Worm (Caenorhabditis elegans) whole organism, L3 larva: ENCODE measurements around the gene ZK1240.6.

Source experiments
- R02D3.7 ChIP-seq: fragments of 150-350 bp; optimal IDR thresholded peaks from 2 replicates; lab custom pipeline; 2014; ENCODE audit warnings: missing biosample characterization, missing genetic modification characterization
- ZK546.5 ChIP-seq: sonication (generic microtip); optimal IDR thresholded peaks from 2 replicates; lab custom pipeline; 2017; ENCODE audit warnings: missing biosample characterization, missing genetic modification characterization
- ama-1 ChIP-seq: fragments of 150-350 bp; optimal IDR thresholded peaks from 2 replicates; lab custom pipeline; 2018
- ceh-16 ChIP-seq: sonication (generic microtip); optimal IDR thresholded peaks from 2 replicates; lab custom pipeline; 2017; ENCODE audit warnings: missing biosample characterization, missing genetic modification characterization
- ceh-28 ChIP-seq: fragments of 150-350 bp; optimal IDR thresholded peaks from 2 replicates; lab custom pipeline; 2014; ENCODE audit warnings: missing biosample characterization, missing genetic modification reagents, missing genetic modification characterization
- ceh-82 ChIP-seq: fragments of 150-350 bp; optimal IDR thresholded peaks from 2 replicates; lab custom pipeline; 2014; ENCODE audit warnings: missing biosample characterization, missing genetic modification characterization
- daf-12 ChIP-seq: fragments of 150-350 bp; optimal IDR thresholded peaks from 2 replicates; lab custom pipeline; 2014; ENCODE audit warnings: missing biosample characterization, missing genetic modification reagents, missing genetic modification characterization
- elt-1 ChIP-seq: fragments of 150-350 bp; optimal IDR thresholded peaks from 2 replicates; lab custom pipeline; 2014; ENCODE audit warnings: missing biosample characterization, missing genetic modification characterization
- elt-2 ChIP-seq: sonication (generic microtip); optimal IDR thresholded peaks from 2 replicates; lab custom pipeline; 2016; ENCODE audit warnings: missing genetic modification reagents, mild to moderate bottlenecking, missing genetic modification characterization, missing compliant biosample characterization
- elt-3 ChIP-seq, 3 experiments: fragments of 150-350 bp in 1 of 3; sonication (generic microtip) in 2 of 3; optimal IDR thresholded peaks; 2 replicates in 2 of 3; 4 replicates in 1 of 3; lab custom pipeline; 2014 to 2017; ENCODE audit warnings: missing biosample characterization in 3 of 3, missing genetic modification characterization in 3 of 3
- eor-1 ChIP-seq, 2 experiments: fragments of 150-350 bp; optimal IDR thresholded peaks; 2 replicates each; lab custom pipeline; 2014 to 2018; ENCODE audit warnings: missing biosample characterization in 2 of 2, missing genetic modification characterization in 2 of 2
- fkh-2 ChIP-seq: fragments of 150-350 bp; optimal IDR thresholded peaks from 2 replicates; lab custom pipeline; 2014; ENCODE audit warnings: missing biosample characterization, missing genetic modification reagents, missing genetic modification characterization
- fos-1 ChIP-seq: fragments of 150-350 bp; optimal IDR thresholded peaks from 2 replicates; lab custom pipeline; 2014; ENCODE audit warnings: missing biosample characterization, missing genetic modification characterization
- hmg-11 ChIP-seq: sonication (generic microtip); optimal IDR thresholded peaks from 2 replicates; lab custom pipeline; 2016; ENCODE audit warnings: missing genetic modification characterization, missing compliant biosample characterization
- jun-1 ChIP-seq: fragments of 150-350 bp; optimal IDR thresholded peaks from 2 replicates; lab custom pipeline; 2014; ENCODE audit warnings: missing biosample characterization, missing genetic modification reagents, missing genetic modification characterization
- lin-15B ChIP-seq: fragments of 150-350 bp; optimal IDR thresholded peaks from 2 replicates; lab custom pipeline; 2014; ENCODE audit warnings: missing biosample characterization, missing genetic modification characterization
- lin-39 ChIP-seq: fragments of 150-350 bp; optimal IDR thresholded peaks from 2 replicates; lab custom pipeline; 2018; ENCODE audit warnings: missing biosample characterization, missing genetic modification reagents, missing genetic modification characterization
- lsy-12 ChIP-seq: sonication (generic microtip); optimal IDR thresholded peaks from 2 replicates; lab custom pipeline; 2016; ENCODE audit warnings: mild to moderate bottlenecking, missing genetic modification characterization, missing compliant biosample characterization
- mdl-1 ChIP-seq: fragments of 150-350 bp; optimal IDR thresholded peaks from 2 replicates; lab custom pipeline; 2014; ENCODE audit warnings: missing biosample characterization, missing genetic modification characterization
- mml-1 ChIP-seq: fragments of 150-350 bp; sonication (generic microtip); optimal IDR thresholded peaks from 3 replicates; lab custom pipeline; 2014; ENCODE audit warnings: missing biosample characterization, missing genetic modification characterization
- nhr-12 ChIP-seq: fragments of 150-350 bp; optimal IDR thresholded peaks from 2 replicates; lab custom pipeline; 2014; ENCODE audit warnings: missing biosample characterization, missing genetic modification characterization
- nhr-25 ChIP-seq: sonication (generic microtip); optimal IDR thresholded peaks from 2 replicates; lab custom pipeline; 2017; ENCODE audit warnings: missing biosample characterization, missing genetic modification characterization
- nhr-76 ChIP-seq: fragments of 150-350 bp; sonication (generic microtip); optimal IDR thresholded peaks from 5 replicates; lab custom pipeline; 2014; ENCODE audit warnings: missing biosample characterization, missing genetic modification characterization
- nhr-77 ChIP-seq: fragments of 150-350 bp; optimal IDR thresholded peaks from 2 replicates; lab custom pipeline; 2014; ENCODE audit warnings: missing biosample characterization, missing genetic modification characterization
- pha-4 ChIP-seq: fragments of 150-350 bp; optimal IDR thresholded peaks from 2 replicates; lab custom pipeline; 2014; ENCODE audit warnings: missing biosample characterization, missing genetic modification reagents, missing genetic modification characterization
- pqm-1 ChIP-seq: fragments of 150-350 bp; optimal IDR thresholded peaks from 2 replicates; lab custom pipeline; 2017; ENCODE audit warnings: missing biosample characterization, missing genetic modification characterization, inconsistent platforms
- sea-2 ChIP-seq: fragments of 150-350 bp; sonication (generic microtip); optimal IDR thresholded peaks from 4 replicates; lab custom pipeline; 2014; ENCODE audit warnings: missing biosample characterization, missing genetic modification reagents, missing genetic modification characterization
- skn-1 ChIP-seq: fragments of 150-350 bp; optimal IDR thresholded peaks from 2 replicates; lab custom pipeline; 2014; ENCODE audit warnings: missing biosample characterization, missing genetic modification characterization
- snpc-4 ChIP-seq: fragments of 150-350 bp; optimal IDR thresholded peaks from 2 replicates; lab custom pipeline; 2014; ENCODE audit warnings: missing biosample characterization, missing genetic modification characterization
- tbx-2 ChIP-seq: sonication (generic microtip); optimal IDR thresholded peaks from 2 replicates; lab custom pipeline; 2016; ENCODE audit warnings: mild to moderate bottlenecking, missing genetic modification characterization, missing compliant biosample characterization
- unc-62 ChIP-seq: fragments of 150-350 bp; sonication (generic microtip); optimal IDR thresholded peaks from 4 replicates; lab custom pipeline; 2014; ENCODE audit warnings: missing biosample characterization, missing genetic modification reagents, missing genetic modification characterization
- zag-1 ChIP-seq: fragments of 150-350 bp; optimal IDR thresholded peaks from 2 replicates; lab custom pipeline; 2014; ENCODE audit warnings: missing biosample characterization, missing genetic modification characterization
- ztf-11 ChIP-seq: fragments of 150-350 bp; optimal IDR thresholded peaks from 2 replicates; lab custom pipeline; 2014; ENCODE audit warnings: missing biosample characterization, missing genetic modification characterization

ZK1240.6 gene

ce11 chrII:2320097-2320496 lies 2.6 kb downstream of the ZK1240.6 start, which contains the start of gene ZK1240.3:
TSS of gene ZK1240.3 (plus strand) at chrII:2320334.
- TF ChIP-seq unc-62 (GFP tag; lab: Kevin White, UChicago) (no peak), lin-39 (tag; lab: Kevin White, UChicago) (no peak), pqm-1 (tag; lab: Kevin White, UChicago) (peak; percentile 59), elt-2 (tag; lab: Kevin White, UChicago) (peak; percentile 82)

ce11 chrII:2317883-2318357 lies 4.8 kb downstream of the ZK1240.6 start, which contains the start of the genes ZK1240.5 and ZK1240.9:
TSS of gene ZK1240.5 (minus strand) at chrII:2317933.
TSS of gene ZK1240.9 (plus strand) at chrII:2318189.
- no peak for TF ChIP-seq ztf-11
- peak; percentile 74 for TF ChIP-seq elt-2 (tag; lab: Kevin White, UChicago)

ce11 chrII:2312747-2313146 lies 10.0 kb downstream of the ZK1240.6 start, which contains the start of the genes trim-21 and B0281.1:
TSS of gene trim-21 (minus strand) at chrII:2312847.
TSS of gene B0281.1 (plus strand) at chrII:2313067.
- TF ChIP-seq elt-1 (tag; lab: Kevin White, UChicago) = no peak
- TF ChIP-seq nhr-77 (tag; lab: Kevin White, UChicago) = no peak
- no peak for TF ChIP-seq ceh-16 (tag; lab: Kevin White, UChicago)
- no peak for TF ChIP-seq tbx-2
- no peak for TF ChIP-seq ceh-28 (tag; lab: Kevin White, UChicago)
- no peak for TF ChIP-seq R02D3.7
- TF ChIP-seq eor-1 (tag; optimal IDR thresholded peaks at IDR 0.05; lab: Kevin White, UChicago) = no peak
- TF ChIP-seq daf-12 = no peak
- no peak for TF ChIP-seq lin-39 (tag; lab: Kevin White, UChicago)
- TF ChIP-seq ztf-11 = no peak
- no peak for TF ChIP-seq lin-15B (tag; lab: Kevin White, UChicago)
- TF ChIP-seq zag-1 (tag; lab: Kevin White, UChicago) = no peak
- TF ChIP-seq fos-1 (tag; lab: Kevin White, UChicago) = no peak
- TF ChIP-seq nhr-76 (tag; lab: Kevin White, UChicago) = no peak
- TF ChIP-seq elt-3 (tag; optimal IDR thresholded peaks at IDR 0.05; lab: Kevin White, UChicago) = no peak
- TF ChIP-seq fkh-2 (tag; lab: Kevin White, UChicago) = no peak
- no peak for TF ChIP-seq ceh-82 (tag; lab: Kevin White, UChicago)
- TF ChIP-seq mml-1 (tag; lab: Kevin White, UChicago) = no peak
- no peak for TF ChIP-seq unc-62 (GFP tag; lab: Kevin White, UChicago)
- no peak for TF ChIP-seq ama-1 (lab: Kevin White, UChicago)

- TF ChIP-seq sea-2 (GFP tag; lab: Kevin White, UChicago) = no peak
- TF ChIP-seq pqm-1 (tag; lab: Kevin White, UChicago) = no peak
- no peak for TF ChIP-seq skn-1 (tag; lab: Kevin White, UChicago)
- no peak for TF ChIP-seq elt-2 (tag; lab: Kevin White, UChicago)
- TF ChIP-seq nhr-25 (tag; lab: Kevin White, UChicago) = no peak
- no peak for TF ChIP-seq ztf-11
- no peak for TF ChIP-seq nhr-12
- no peak for TF ChIP-seq ZK546.5 (tag; lab: Kevin White, UChicago)
- TF ChIP-seq nhr-77 (tag; lab: Kevin White, UChicago) = no peak
- no peak for TF ChIP-seq hmg-11 (tag; lab: Kevin White, UChicago)
- TF ChIP-seq lsy-12 (tag; lab: Kevin White, UChicago) = no peak
- no peak for TF ChIP-seq snpc-4 (tag; lab: Kevin White, UChicago)
- no peak for TF ChIP-seq elt-3 (tag; optimal IDR thresholded peaks at IDR 0.05; lab: Kevin White, UChicago)
- no peak for TF ChIP-seq ceh-82 (tag; lab: Kevin White, UChicago)
- no peak for TF ChIP-seq unc-62 (GFP tag; lab: Kevin White, UChicago)
- TF ChIP-seq mdl-1 (tag; lab: Kevin White, UChicago) = no peak
- TF ChIP-seq lin-15B (tag; lab: Kevin White, UChicago) = no peak
- TF ChIP-seq pha-4 (tag; lab: Kevin White, UChicago) = no peak
Measured at ce11 chrII:2306741-2307140, 16.0 kb downstream of the ZK1240.6 start, which contains the start of gene B0281.3. TSS of gene B0281.3 (plus strand) at chrII:2307041.

ce11 chrII:2305507-2305906 lies 17.2 kb downstream of the ZK1240.6 start:
- TF ChIP-seq pha-4 (tag; lab: Kevin White, UChicago) = no peak
- peak; percentile 56 for TF ChIP-seq elt-2 (tag; lab: Kevin White, UChicago)
- peak; percentile 59 for TF ChIP-seq pqm-1 (tag; lab: Kevin White, UChicago)
- no peak for TF ChIP-seq unc-62 (GFP tag; lab: Kevin White, UChicago)
- no peak for TF ChIP-seq sea-2 (GFP tag; lab: Kevin White, UChicago)
- TF ChIP-seq jun-1 (tag; lab: Kevin White, UChicago) = no peak
